Fruit fly (Drosophila melanogaster): ENCODE results near the gene CG14687.

CG14687 gene

DNA sequence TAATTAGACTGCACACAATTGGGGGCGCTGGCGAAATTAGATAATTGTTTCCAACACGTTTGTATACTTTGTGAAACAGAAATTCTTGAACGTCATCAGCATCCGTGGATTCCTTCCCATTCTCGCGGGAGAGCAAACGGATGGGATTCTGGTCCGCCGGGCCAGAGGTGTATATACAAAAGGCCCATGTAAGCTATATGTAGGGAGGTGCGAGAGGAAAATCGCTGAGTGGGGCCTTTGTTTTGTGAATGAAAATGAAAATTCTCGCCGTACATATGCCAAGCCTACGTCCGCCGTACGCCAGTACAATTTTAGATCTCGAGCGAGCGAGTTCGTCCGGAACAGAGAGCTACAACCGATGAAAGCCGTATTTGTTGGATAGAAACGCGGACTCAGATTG is at the start of gene CG14687:
Gene CG14687, plus strand, starts transcription at position 301 of the 400 bp plus-strand sequence.
- TF ChIP-seq usp (GFP tag; optimal IDR thresholded peaks at IDR 0.05), result no peak
- no peak for TF ChIP-seq psq (GFP tag; optimal IDR thresholded peaks at IDR 0.05)
- TF ChIP-seq pan (optimal IDR thresholded peaks at IDR 0.05), result no peak
- no peak for TF ChIP-seq Hnf4 (GFP tag; optimal IDR thresholded peaks at IDR 0.05)
- no peak for TF ChIP-seq tai (GFP tag; optimal IDR thresholded peaks at IDR 0.05)

DNA sequence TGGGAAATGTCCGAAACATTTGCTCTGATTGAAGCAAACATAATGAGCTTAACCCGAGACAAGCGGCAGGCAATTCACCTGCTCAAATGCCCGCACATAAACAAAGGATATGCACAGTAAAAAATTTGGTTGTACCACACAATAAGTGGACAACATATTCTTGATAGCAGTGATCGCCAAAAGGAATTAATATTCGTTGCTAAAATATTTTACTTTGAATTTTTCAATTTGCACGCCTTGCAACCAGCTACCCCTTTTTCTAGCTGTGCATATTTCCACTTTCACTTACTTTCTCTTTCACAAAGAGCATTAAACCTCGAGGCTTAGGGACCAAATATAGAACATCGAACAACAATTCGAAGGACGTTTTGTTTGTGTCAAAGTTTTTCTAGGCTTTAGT is 45.1 kb upstream of the CG14687 start:
- TF ChIP-seq Vsx2 (GFP tag; optimal IDR thresholded peaks at IDR 0.05; ENCODE audit: partially characterized antibody), result no peak
- TF ChIP-seq sv (GFP tag; optimal IDR thresholded peaks at IDR 0.05), result no peak
- TF ChIP-seq rgr (GFP tag; optimal IDR thresholded peaks at IDR 0.05), result no peak
- TF ChIP-seq tai (GFP tag; optimal IDR thresholded peaks at IDR 0.05), result no peak
- no peak for TF ChIP-seq HLH106 (tag; optimal IDR thresholded peaks at IDR 0.05)
- TF ChIP-seq pan (optimal IDR thresholded peaks at IDR 0.05), result no peak
- TF ChIP-seq jim (GFP tag; optimal IDR thresholded peaks at IDR 0.05), result no peak
- TF ChIP-seq Sp1 (GFP tag; optimal IDR thresholded peaks at IDR 0.05), result no peak
- no peak for TF ChIP-seq usp (GFP tag; optimal IDR thresholded peaks at IDR 0.05)
- TF ChIP-seq psq (GFP tag; optimal IDR thresholded peaks at IDR 0.05), result no peak
- no peak for TF ChIP-seq woc (GFP tag; optimal IDR thresholded peaks at IDR 0.05)
- no peak for TF ChIP-seq Myc (optimal IDR thresholded peaks at IDR 0.05)
- TF ChIP-seq fru (GFP tag; optimal IDR thresholded peaks at IDR 0.05), result no peak
- TF ChIP-seq Rel (GFP tag; optimal IDR thresholded peaks at IDR 0.05), result no peak
- no peak for TF ChIP-seq Rel (tag; optimal IDR thresholded peaks at IDR 0.05)
- no peak for TF ChIP-seq Mio (GFP tag; optimal IDR thresholded peaks at IDR 0.05)

DNA sequence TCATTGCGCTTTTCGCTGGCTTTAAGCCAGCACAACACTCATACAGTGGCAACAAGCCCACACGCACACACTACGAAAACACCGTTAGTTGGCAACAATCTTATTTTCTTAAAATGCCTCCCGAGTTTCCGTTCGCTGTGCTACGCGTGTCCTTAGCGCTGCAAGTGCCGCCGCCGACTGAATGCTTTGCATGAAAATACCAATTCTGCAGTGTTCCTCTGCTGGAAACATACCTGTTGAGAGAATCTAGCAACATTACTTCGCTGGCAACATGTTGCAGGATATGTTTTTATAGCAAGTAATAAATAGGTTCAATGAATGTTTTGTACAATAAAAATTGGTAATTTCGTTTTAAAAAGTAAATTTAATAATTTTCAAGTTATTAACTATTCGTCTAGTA is 41.6 kb upstream of the CG14687 start, which contains the start of gene TkR86C:
Gene TkR86C, minus strand, starts transcription at position 168 of the 400 bp plus-strand sequence.
- no peak for TF ChIP-seq Rel (GFP tag; optimal IDR thresholded peaks at IDR 0.05)
- TF ChIP-seq Rel (tag; optimal IDR thresholded peaks at IDR 0.05), result no peak
- TF ChIP-seq dmrt93B (GFP tag; optimal IDR thresholded peaks at IDR 0.05), result no peak
- no peak for TF ChIP-seq dsf (GFP tag; optimal IDR thresholded peaks at IDR 0.05; ENCODE audit: borderline replicate concordance)
- no peak for TF ChIP-seq Myc (optimal IDR thresholded peaks at IDR 0.05)
- no peak for TF ChIP-seq psq (GFP tag; optimal IDR thresholded peaks at IDR 0.05)
- TF ChIP-seq HLH106 (tag; optimal IDR thresholded peaks at IDR 0.05), result no peak
- no peak for TF ChIP-seq fru (GFP tag; optimal IDR thresholded peaks at IDR 0.05)
- TF ChIP-seq CG9705 (GFP tag; optimal IDR thresholded peaks at IDR 0.05), result no peak
- no peak for TF ChIP-seq Sp1 (GFP tag; optimal IDR thresholded peaks at IDR 0.05)
- TF ChIP-seq Abd-B (GFP tag; optimal IDR thresholded peaks at IDR 0.05), result no peak
- no peak for TF ChIP-seq Mio (GFP tag; optimal IDR thresholded peaks at IDR 0.05)
- TF ChIP-seq CG32264 (GFP tag; optimal IDR thresholded peaks at IDR 0.05), result no peak
- TF ChIP-seq GATAd (GFP tag; optimal IDR thresholded peaks at IDR 0.05), result no peak
- no peak for TF ChIP-seq lola (GFP tag; optimal IDR thresholded peaks at IDR 0.05)

DNA sequence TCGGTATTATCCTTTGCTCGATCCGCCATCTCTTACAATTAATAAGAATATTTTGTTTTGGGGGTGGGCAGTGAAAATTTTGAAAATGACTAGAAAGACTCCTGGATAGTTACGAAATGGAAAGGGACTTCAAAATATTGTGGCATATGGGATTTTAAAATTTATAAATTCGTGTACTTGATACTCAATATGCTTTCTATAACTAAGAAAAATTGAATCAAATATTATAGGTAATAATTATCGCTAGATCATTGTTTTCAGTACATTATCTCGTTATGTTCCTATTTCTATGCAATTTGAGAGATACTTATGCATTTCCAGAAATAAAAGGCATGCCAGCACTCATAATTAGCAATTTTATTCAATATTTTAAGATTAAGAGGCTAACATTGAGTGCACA is 37.2 kb upstream of the CG14687 start, which contains the start of gene CG14691:
Gene CG14691, minus strand, starts transcription at position 101 of the 400 bp plus-strand sequence.
- no peak for TF ChIP-seq usp (GFP tag; optimal IDR thresholded peaks at IDR 0.05)

DNA sequence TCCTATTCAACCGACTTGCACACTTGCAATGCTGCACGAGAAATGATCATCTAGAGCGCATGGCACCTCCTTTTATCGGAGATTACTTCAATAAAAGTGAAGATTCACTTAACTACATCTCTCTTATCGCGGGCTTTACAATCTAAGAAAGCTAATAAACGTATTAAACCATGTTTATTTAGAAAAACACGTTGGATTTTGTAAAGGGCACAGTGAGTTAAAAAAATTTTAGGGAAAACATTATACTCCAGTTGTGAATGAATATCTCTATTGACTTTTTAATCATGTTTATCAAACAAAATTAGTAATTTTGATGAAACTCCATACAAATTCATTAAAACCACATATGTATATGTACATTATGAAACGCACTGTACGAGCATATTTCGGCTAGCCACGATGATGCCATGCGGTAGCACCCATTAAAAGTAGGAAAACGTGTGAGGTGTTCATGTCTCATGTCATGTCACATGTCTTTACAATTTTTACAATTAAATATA is 33.3 kb upstream of the CG14687 start, which contains the start of gene CG31272:
Gene CG31272, minus strand, starts transcription at position 51 of the 500 bp plus-strand sequence.
- TF ChIP-seq Mio (GFP tag; optimal IDR thresholded peaks at IDR 0.05) (no peak), Rel (GFP tag; optimal IDR thresholded peaks at IDR 0.05) (no peak), Rel (tag; optimal IDR thresholded peaks at IDR 0.05) (no peak), GATAd (GFP tag; optimal IDR thresholded peaks at IDR 0.05) (no peak), Dif (GFP tag; optimal IDR thresholded peaks at IDR 0.05; ENCODE audit: partially characterized antibody) (no peak), tai (GFP tag; optimal IDR thresholded peaks at IDR 0.05) (no peak), fru (GFP tag; optimal IDR thresholded peaks at IDR 0.05) (no peak), dmrt93B (GFP tag; optimal IDR thresholded peaks at IDR 0.05) (no peak), CG32264 (GFP tag; optimal IDR thresholded peaks at IDR 0.05) (no peak), ey (GFP tag; optimal IDR thresholded peaks at IDR 0.05) (no peak), Myc (optimal IDR thresholded peaks at IDR 0.05) (no peak), woc (GFP tag; optimal IDR thresholded peaks at IDR 0.05) (no peak), HLH106 (tag; optimal IDR thresholded peaks at IDR 0.05) (no peak), br (GFP tag; optimal IDR thresholded peaks at IDR 0.05) (no peak), N (GFP tag; optimal IDR thresholded peaks at IDR 0.05) (no peak), Hr83 (GFP tag; optimal IDR thresholded peaks at IDR 0.05; ENCODE audit: poor library complexity, severe bottlenecking) (no peak), rgr (GFP tag; optimal IDR thresholded peaks at IDR 0.05) (no peak), sage (GFP tag; optimal IDR thresholded peaks at IDR 0.05) (no peak), usp (GFP tag; optimal IDR thresholded peaks at IDR 0.05) (no peak), jim (GFP tag; optimal IDR thresholded peaks at IDR 0.05) (no peak)
